Worm (Caenorhabditis elegans): ENCODE data around the gene F42A10.7.
A peak's percentile ranks its signal among the peaks of the same experiment; 100 is the strongest.

F42A10.7 gene

ce11 chrIII:6178586-6178985 lies at the start of gene F42A10.7:
Gene F42A10.7, minus strand, starts transcription at chrIII:6178686.
- no peak for TF ChIP-seq ceh-79 (tag; optimal IDR thresholded peaks at IDR 0.05)
- no peak for TF ChIP-seq him-1 (tag; optimal IDR thresholded peaks at IDR 0.05)
- TF ChIP-seq F49E8.2 (tag; optimal IDR thresholded peaks at IDR 0.05; ENCODE audit: insufficient read depth), result no peak
- no peak for TF ChIP-seq let-607 (tag; optimal IDR thresholded peaks at IDR 0.05)
- no peak for TF ChIP-seq snpc-4 (GFP tag; optimal IDR thresholded peaks at IDR 0.05)
- no peak for TF ChIP-seq snpc-4 (tag; optimal IDR thresholded peaks at IDR 0.05)
- TF ChIP-seq tbp1 (GFP tag; optimal IDR thresholded peaks at IDR 0.05), result no peak
- TF ChIP-seq unc-130 (GFP tag; optimal IDR thresholded peaks at IDR 0.05), result no peak
- TF ChIP-seq ets-4 (GFP tag; optimal IDR thresholded peaks at IDR 0.05), result no peak
- no peak for TF ChIP-seq madf-8 (GFP tag; conservative IDR thresholded peaks at IDR 0.05)
- no peak for TF ChIP-seq F33H1.4 (GFP tag; IDR thresholded peaks at IDR 0.05)
- TF ChIP-seq mxl-1 (tag; optimal IDR thresholded peaks at IDR 0.05), result no peak

DNA sequence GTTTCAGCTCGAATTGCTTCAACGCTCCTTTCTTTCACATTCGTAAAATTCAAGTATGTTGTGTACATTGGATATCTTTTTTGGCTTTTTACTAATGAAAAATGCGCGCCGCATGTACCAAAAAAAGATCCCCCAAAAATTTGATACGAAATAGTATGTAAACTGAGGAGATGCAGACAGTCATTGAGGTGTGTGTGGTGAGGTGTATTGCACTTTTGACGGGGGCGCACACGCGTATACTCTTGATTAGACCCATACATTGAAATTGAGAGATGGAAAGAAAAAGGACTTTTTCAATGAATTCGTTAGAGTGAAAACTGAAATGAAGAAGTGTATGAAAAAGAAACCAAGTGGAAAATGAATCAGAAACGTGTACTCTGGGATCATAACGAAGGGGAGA lies 42.9 kb upstream of the F42A10.7 start:
- no peak for TF ChIP-seq mel-28 (tag; optimal IDR thresholded peaks at IDR 0.05; ENCODE audit: borderline replicate concordance)
- TF ChIP-seq hmg-1.2 (GFP tag; IDR thresholded peaks at IDR 0.05), result peak; percentile 82

- TF ChIP-seq dpl-1 (GFP tag; optimal IDR thresholded peaks at IDR 0.05) (peak; percentile 19), fkh-3 (tag; optimal IDR thresholded peaks at IDR 0.05) (no peak), B0035.1 (tag; optimal IDR thresholded peaks at IDR 0.05) (no peak), snpc-1.3 (tag; optimal IDR thresholded peaks at IDR 0.05; ENCODE audit: insufficient read depth) (no peak), lin-54 (GFP tag; optimal IDR thresholded peaks at IDR 0.05) (no peak), sptf-2 (GFP tag; optimal IDR thresholded peaks at IDR 0.05) (no peak), efl-1 (GFP tag; optimal IDR thresholded peaks at IDR 0.05) (peak; percentile 66), tlf-1 (GFP tag; optimal IDR thresholded peaks at IDR 0.05) (no peak), ceh-100 (GFP tag; IDR thresholded peaks at IDR 0.05) (no peak), gei-17 (GFP tag; optimal IDR thresholded peaks at IDR 0.05) (no peak), mcd-1 (GFP tag; IDR thresholded peaks at IDR 0.05) (no peak), ccch-3 (GFP tag; optimal IDR thresholded peaks at IDR 0.05) (no peak), F57C9.4 (tag; optimal IDR thresholded peaks at IDR 0.05) (no peak), madf-8 (GFP tag; conservative IDR thresholded peaks at IDR 0.05) (peak; percentile 31; the same call in 1 of the 2 replicates), unc-130 (GFP tag; optimal IDR thresholded peaks at IDR 0.05) (no peak), madf-6 (GFP tag; IDR thresholded peaks at IDR 0.05) (peak; percentile 84), lag-1 (GFP tag; IDR thresholded peaks at IDR 0.05) (no peak), rpc-1 (optimal IDR thresholded peaks at IDR 0.05) (no peak), rpc-1 (tag; optimal IDR thresholded peaks at IDR 0.05) (no peak), let-607 (tag; optimal IDR thresholded peaks at IDR 0.05) (no peak), F33H1.4 (GFP tag; IDR thresholded peaks at IDR 0.05) (peak; percentile 18; the same call in 1 of the 2 replicates), aptf-2 (GFP tag; conservative IDR thresholded peaks at IDR 0.05) (no peak)
Observed at ce11 chrIII:6216833-6217466, 38.5 kb upstream of the F42A10.7 start, which contains the start of gene hot-4. Gene hot-4, plus strand, starts transcription at chrIII:6217416.

- no peak for TF ChIP-seq Y95B8A.8 (GFP tag; IDR thresholded peaks at IDR 0.05)
- no peak for TF ChIP-seq him-1 (tag; optimal IDR thresholded peaks at IDR 0.05)
Observed at ce11 chrIII:6215943-6216342, 37.5 kb upstream of the F42A10.7 start.

All from whole organism, young adult.